Fruit fly (Drosophila melanogaster) whole organism, embryonic: ENCODE data around the gene Taf6.
A peak's percentile ranks its signal among the peaks of the same experiment; 100 is the strongest.

Source experiments
- Asciz ChIP-seq: fragments of 200-800 bp; sonication (Bioruptor generic); optimal IDR thresholded peaks from 2 replicates; lab custom pipeline; 2017; ENCODE audit warnings: missing biosample characterization, mild to moderate bottlenecking, missing genetic modification characterization, missing genetic modification reagents
- Awh ChIP-seq: fragments of 200-800 bp; sonication (Bioruptor generic); IDR thresholded peaks from 2 replicates; pipeline ENCODE4, ENCODE4 v1.3.6; 2022; ENCODE audit warnings: missing biosample characterization, missing genetic modification characterization
- BtbVII ChIP-seq: fragments of 200-800 bp; sonication (Bioruptor generic); optimal IDR thresholded peaks from 3 replicates; lab custom pipeline; 2017; ENCODE audit warnings: missing biosample characterization, mild to moderate bottlenecking, missing genetic modification characterization
- CG10959 ChIP-seq: fragments of 200-800 bp; sonication (Bioruptor generic); IDR thresholded peaks from 2 replicates; pipeline ENCODE4 v1.3.6; 2022; ENCODE audit warnings: missing biosample characterization, missing genetic modification characterization
- CG11247 ChIP-seq: fragments of 200-800 bp; sonication (Bioruptor generic); IDR thresholded peaks from 2 replicates; pipeline ENCODE4 v1.3.6; 2022; ENCODE audit warnings: missing biosample characterization, missing genetic modification characterization
- CG12236 ChIP-seq: fragments of 200-800 bp; sonication (Bioruptor generic); optimal IDR thresholded peaks from 2 replicates; lab custom pipeline; 2016; ENCODE audit warnings: missing biosample characterization, missing genetic modification characterization
- CG12744 ChIP-seq: fragments of 200-800 bp; sonication (Bioruptor generic); optimal IDR thresholded peaks from 2 replicates; lab custom pipeline; 2016; ENCODE audit warnings: missing biosample characterization, missing genetic modification characterization
- CG12769 ChIP-seq: fragments of 200-800 bp; sonication (Bioruptor generic); optimal IDR thresholded peaks from 2 replicates; lab custom pipeline; 2019; ENCODE audit warnings: missing biosample characterization, mild to moderate bottlenecking, missing genetic modification characterization, moderate library complexity
- CG1602 ChIP-seq: fragments of 200-800 bp; sonication (Bioruptor generic); optimal IDR thresholded peaks from 3 replicates; lab custom pipeline; 2016; ENCODE audit warnings: missing biosample characterization, missing genetic modification characterization
- CG16863 ChIP-seq: fragments of 200-800 bp; sonication (Bioruptor generic); optimal IDR thresholded peaks from 3 replicates; lab custom pipeline; 2016; ENCODE audit warnings: missing biosample characterization, missing genetic modification characterization
- CG17359 ChIP-seq: fragments of 200-800 bp; sonication (Bioruptor generic); optimal IDR thresholded peaks from 3 replicates; lab custom pipeline; 2018; ENCODE audit warnings: missing biosample characterization, mild to moderate bottlenecking, missing genetic modification characterization, moderate library complexity
- CG2712 ChIP-seq: fragments of 200-800 bp; optimal IDR thresholded peaks from 3 replicates; lab custom pipeline; 2019; ENCODE audit warnings: missing biosample characterization, mild to moderate bottlenecking, missing genetic modification characterization, moderate library complexity
- CG30431 ChIP-seq: fragments of 200-800 bp; sonication (Bioruptor generic); optimal IDR thresholded peaks from 2 replicates; lab custom pipeline; 2017; ENCODE audit warnings: missing biosample characterization, missing genetic modification characterization
- CG32532 ChIP-seq: fragments of 200-800 bp; sonication (Bioruptor generic); IDR thresholded peaks from 2 replicates; pipeline ENCODE4 v1.3.6; 2022; ENCODE audit warnings: missing biosample characterization, missing genetic modification characterization
- CG32767 ChIP-seq: fragments of 200-800 bp; sonication (Bioruptor generic); IDR thresholded peaks from 2 replicates; pipeline ENCODE4 v1.3.6; 2022; ENCODE audit warnings: missing biosample characterization, missing genetic modification characterization
- CG32772 ChIP-seq: fragments of 200-800 bp; sonication (Bioruptor generic); IDR thresholded peaks from 2 replicates; pipeline ENCODE4 v1.3.6; 2022; ENCODE audit warnings: missing biosample characterization, missing genetic modification characterization
- CG3281 ChIP-seq: fragments of 200-800 bp; sonication (Bioruptor generic); optimal IDR thresholded peaks from 3 replicates; lab custom pipeline; 2017; ENCODE audit warnings: missing biosample characterization, mild to moderate bottlenecking, missing genetic modification characterization
- CG4282 ChIP-seq: fragments of 200-800 bp; sonication (Bioruptor generic); optimal IDR thresholded peaks from 2 replicates; lab custom pipeline; 2016; ENCODE audit warnings: missing biosample characterization, missing genetic modification characterization
- CG5953 ChIP-seq: fragments of 200-800 bp; sonication (Bioruptor generic); IDR thresholded peaks from 2 replicates; pipeline ENCODE4 v1.3.6; 2022; ENCODE audit warnings: missing biosample characterization, missing genetic modification characterization
- CG6683 ChIP-seq: fragments of 200-800 bp; sonication (Bioruptor generic); optimal IDR thresholded peaks from 2 replicates; lab custom pipeline; 2017; ENCODE audit warnings: missing biosample characterization, mild to moderate bottlenecking, missing genetic modification characterization, missing genetic modification reagents
- CG6689 ChIP-seq: fragments of 200-800 bp; sonication (Bioruptor generic); IDR thresholded peaks from 2 replicates; pipeline ENCODE4 v1.3.6; 2022; ENCODE audit warnings: missing biosample characterization, missing genetic modification characterization
- CG7357 ChIP-seq: fragments of 200-800 bp; sonication (Bioruptor generic); IDR thresholded peaks from 3 replicates; pipeline ENCODE4 v1.3.6; 2022; ENCODE audit warnings: missing biosample characterization, missing genetic modification characterization
- CG7556 ChIP-seq: fragments of 200-800 bp; sonication (Bioruptor generic); optimal IDR thresholded peaks from 2 replicates; lab custom pipeline; 2017; ENCODE audit warnings: missing biosample characterization, mild to moderate bottlenecking, missing genetic modification characterization
- D19A ChIP-seq: fragments of 200-800 bp; optimal IDR thresholded peaks from 3 replicates; lab custom pipeline; 2019; ENCODE audit warnings: missing biosample characterization, mild to moderate bottlenecking, missing genetic modification characterization, moderate library complexity
- Deaf1 ChIP-seq: fragments of 200-800 bp; optimal IDR thresholded peaks from 3 replicates; lab custom pipeline; 2019; ENCODE audit warnings: missing biosample characterization, mild to moderate bottlenecking, missing genetic modification characterization, moderate library complexity
- Eip74EF ChIP-seq, 2 experiments: fragments of 200-800 bp in 1 of 2; fragments of >200 bp in 1 of 2; sonication (Bioruptor generic) in 1 of 2; optimal IDR thresholded peaks; 2 replicates each; lab custom pipeline; 2017 to 2019; ENCODE audit warnings: missing biosample characterization in 2 of 2, missing genetic modification characterization in 2 of 2, mild to moderate bottlenecking in 1 of 2, moderate library complexity in 1 of 2
- HLH4C ChIP-seq: fragments of 200-800 bp; sonication (Bioruptor generic); IDR thresholded peaks from 3 replicates; pipeline ENCODE4 v1.3.6; 2022; ENCODE audit warnings: missing biosample characterization, missing genetic modification characterization; ENCODE audit not compliant: partially characterized antibody
- Mad ChIP-seq: fragments of 200-800 bp; sonication (Bioruptor generic); optimal IDR thresholded peaks from 2 replicates; lab custom pipeline; 2016; ENCODE audit warnings: missing biosample characterization, missing genetic modification characterization
- Meics ChIP-seq: fragments of 200-800 bp; sonication (Bioruptor generic); optimal IDR thresholded peaks from 2 replicates; lab custom pipeline; 2017; ENCODE audit warnings: missing biosample characterization, mild to moderate bottlenecking, missing genetic modification characterization
- Oaz ChIP-seq: fragments of 200-800 bp; sonication (Bioruptor generic); IDR thresholded peaks from 2 replicates; pipeline ENCODE4 v1.3.6; 2022; ENCODE audit warnings: missing biosample characterization, missing genetic modification characterization
- Opbp ChIP-seq: fragments of 200-800 bp; sonication (Bioruptor generic); IDR thresholded peaks from 3 replicates; pipeline ENCODE4 v1.3.6; 2022; ENCODE audit warnings: missing biosample characterization, missing genetic modification characterization; ENCODE audit not compliant: partially characterized antibody
- Optix ChIP-seq: fragments of 200-800 bp; sonication (Bioruptor generic); IDR thresholded peaks from 3 replicates; pipeline ENCODE4 v1.3.6; 2022; ENCODE audit warnings: missing biosample characterization, missing genetic modification characterization
- Ravus ChIP-seq: fragments of 200-800 bp; sonication (Bioruptor generic); IDR thresholded peaks from 2 replicates; pipeline ENCODE4 v1.3.6; 2022; ENCODE audit warnings: missing biosample characterization, missing genetic modification characterization
- bab2 ChIP-seq: fragments of 200-800 bp; sonication (Bioruptor generic); optimal IDR thresholded peaks from 2 replicates; lab custom pipeline; 2016; ENCODE audit warnings: missing biosample characterization, missing genetic modification characterization
- bsh ChIP-seq, 2 experiments: fragments of 200-800 bp; sonication (Bioruptor generic); optimal IDR thresholded peaks; 2 replicates each; lab custom pipeline; 2017 to 2018; ENCODE audit warnings: mild to moderate bottlenecking in 2 of 2, missing biosample characterization in 2 of 2, missing genetic modification characterization in 2 of 2, moderate library complexity in 1 of 2
- cad ChIP-seq: fragments of >200 bp; optimal IDR thresholded peaks from 2 replicates; lab custom pipeline; 2017; ENCODE audit warnings: missing biosample characterization, missing genetic modification characterization
- caup ChIP-seq: fragments of 200-800 bp; sonication (Bioruptor generic); optimal IDR thresholded peaks from 3 replicates; lab custom pipeline; 2017; ENCODE audit warnings: missing biosample characterization, mild to moderate bottlenecking, missing genetic modification characterization, moderate library complexity; ENCODE audit not compliant: severe bottlenecking
- en ChIP-seq: fragments of 200-800 bp; sonication (Bioruptor generic); optimal IDR thresholded peaks from 2 replicates; lab custom pipeline; 2016; ENCODE audit warnings: missing biosample characterization, missing genetic modification characterization
- fru ChIP-seq: fragments of >200 bp; optimal IDR thresholded peaks from 2 replicates; lab custom pipeline; 2017
- gcm ChIP-seq: fragments of 200-800 bp; sonication (Bioruptor generic); optimal IDR thresholded peaks from 2 replicates; lab custom pipeline; 2019; ENCODE audit warnings: missing biosample characterization, mild to moderate bottlenecking, missing genetic modification characterization, moderate library complexity
- mam ChIP-seq: fragments of 200-800 bp; sonication (Bioruptor generic); optimal IDR thresholded peaks from 3 replicates; lab custom pipeline; 2016; ENCODE audit warnings: missing biosample characterization, missing genetic modification characterization
- nau ChIP-seq: fragments of 200-800 bp; sonication (Bioruptor generic); optimal IDR thresholded peaks from 3 replicates; lab custom pipeline; 2017; ENCODE audit warnings: missing biosample characterization, mild to moderate bottlenecking, missing genetic modification characterization, missing genetic modification reagents
- nerfin-2 ChIP-seq: fragments of 200-800 bp; sonication (Bioruptor generic); IDR thresholded peaks from 2 replicates; pipeline ENCODE4 v1.3.6; 2022; ENCODE audit warnings: missing biosample characterization, missing genetic modification characterization; ENCODE audit not compliant: partially characterized antibody
- nmo ChIP-seq: fragments of 200-800 bp; sonication (Bioruptor generic); optimal IDR thresholded peaks from 2 replicates; lab custom pipeline; 2018; ENCODE audit warnings: missing biosample characterization, mild to moderate bottlenecking, missing genetic modification characterization, moderate library complexity
- pnt ChIP-seq: fragments of 200-800 bp; sonication (Bioruptor generic); optimal IDR thresholded peaks from 3 replicates; lab custom pipeline; 2016; ENCODE audit warnings: missing biosample characterization, missing genetic modification characterization
- shn ChIP-seq: fragments of 200-800 bp; sonication (Bioruptor generic); optimal IDR thresholded peaks from 3 replicates; lab custom pipeline; 2016; ENCODE audit warnings: missing biosample characterization, missing genetic modification characterization
- sr ChIP-seq: fragments of 200-800 bp; sonication (Bioruptor generic); IDR thresholded peaks from 3 replicates; pipeline ENCODE4 v1.3.6; 2022; ENCODE audit warnings: missing biosample characterization, missing genetic modification characterization
- tgo ChIP-seq: fragments of 200-800 bp; sonication (Bioruptor generic); IDR thresholded peaks from 3 replicates; pipeline ENCODE4 v1.3.6; 2022; ENCODE audit warnings: missing biosample characterization, missing genetic modification characterization
- yki ChIP-seq: fragments of >200 bp; optimal IDR thresholded peaks from 3 replicates; lab custom pipeline; 2018
- zf30C ChIP-seq: fragments of 200-800 bp; sonication (Bioruptor generic); optimal IDR thresholded peaks from 3 replicates; lab custom pipeline; 2018; ENCODE audit warnings: missing biosample characterization, mild to moderate bottlenecking, missing genetic modification characterization

Taf6 gene

DNA sequence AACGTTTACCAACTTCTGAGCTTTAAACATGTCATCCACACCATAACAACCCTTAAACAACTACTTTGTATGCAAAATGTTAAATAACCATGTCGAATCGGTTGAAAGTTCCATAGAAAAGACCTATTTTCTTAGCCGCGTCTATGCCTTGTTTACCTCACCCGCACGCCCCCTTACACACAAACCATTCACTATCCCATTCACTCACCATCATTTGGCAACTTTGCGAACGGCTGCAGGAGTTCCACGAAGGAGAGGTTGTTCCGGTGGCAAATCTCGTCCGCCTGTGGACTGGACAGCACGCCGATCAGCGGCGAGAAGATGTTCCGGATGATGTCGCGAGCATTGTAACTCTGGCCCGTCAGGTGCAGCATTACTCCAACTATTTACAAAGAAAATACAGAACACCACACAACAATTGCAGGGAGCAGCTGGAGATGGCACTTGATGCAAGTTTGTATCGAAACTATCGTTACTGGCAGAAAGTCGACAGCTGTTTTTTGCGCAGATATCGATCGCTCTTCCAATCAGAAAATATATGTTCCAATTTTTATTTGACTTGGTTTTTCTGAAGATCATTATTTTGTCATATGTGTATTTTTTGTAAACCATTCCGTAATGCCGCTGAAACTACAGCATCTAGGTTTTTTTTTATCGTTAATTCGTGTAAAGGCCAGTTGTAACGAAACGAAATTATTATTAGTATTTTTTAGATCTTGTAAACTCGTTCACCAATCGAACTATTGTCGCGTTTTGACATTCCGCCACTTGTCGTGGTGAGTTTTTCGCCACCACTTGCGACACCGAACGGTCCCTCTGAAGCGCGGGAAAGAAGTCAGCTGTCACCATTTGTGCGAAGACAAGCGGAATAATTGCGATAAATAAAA is 19.4 kb downstream of the Taf6 start, which contains the start of gene asf1 (continued):
- TF ChIP-seq CG30431 (GFP tag; lab: Kevin White, UChicago) (no peak), Opbp (peak; percentile 57; the same call in 2 of the 3 replicates), CG7357 (GFP tag; lab: Robert Waterston, UW) (no peak), Optix (GFP tag; lab: Robert Waterston, UW) (no peak), CG4282 (GFP tag; lab: Kevin White, UChicago) (no peak), CG10959 (no peak), CG1602 (GFP tag; lab: Kevin White, UChicago) (no peak), nerfin-2 (no peak), CG3281 (GFP tag; lab: Kevin White, UChicago) (no peak), bab2 (GFP tag; lab: Kevin White, UChicago) (peak; percentile 2), nau (GFP tag; lab: Kevin White, UChicago) (no peak), Awh (GFP tag; lab: Robert Waterston, UW) (no peak), Oaz (GFP tag; lab: Robert Waterston, UW) (no peak), CG6683 (no peak), CG12769 (tag; lab: Kevin White, UChicago) (no peak), CG32532 (GFP tag; lab: Robert Waterston, UW) (0 out of 2 replicates have a peak, but pooled peaks have one; percentile 17), mam (GFP tag; lab: Kevin White, UChicago) (peak; percentile 29), fru (no peak), Meics (peak; percentile 42), CG11247 (GFP tag; lab: Robert Waterston, UW) (no peak), Ravus (no peak), CG12236 (no peak), pnt (no peak), Mad (GFP tag; lab: Kevin White, UChicago) (no peak), sr (no peak), zf30C (GFP tag; lab: Kevin White, UChicago) (no peak), CG32772 (GFP tag; lab: Robert Waterston, UW) (no peak), Asciz (GFP tag; lab: Kevin White, UChicago) (no peak), gcm (GFP tag; lab: Kevin White, UChicago) (no peak), CG17359 (tag; lab: Kevin White, UChicago) (no peak), caup (GFP tag; lab: Kevin White, UChicago) (no peak), en (GFP tag; lab: Kevin White, UChicago) (no peak), nmo (peak; percentile 60), Deaf1 (tag; lab: Kevin White, UChicago) (no peak), bsh (GFP tag; optimal IDR thresholded peaks at IDR 0.05; lab: Kevin White, UChicago) (no peak), D19A (tag; lab: Kevin White, UChicago) (no peak), CG7556 (GFP tag; lab: Kevin White, UChicago) (peak; percentile 15), CG12744 (GFP tag; lab: Kevin White, UChicago) (no peak), CG5953 (GFP tag; lab: Robert Waterston, UW) (no peak), CG2712 (tag; lab: Kevin White, UChicago) (peak; percentile 15), shn (GFP tag; lab: Kevin White, UChicago) (no peak), yki (lab: Kevin White, UChicago) (no peak), CG16863 (GFP tag; lab: Kevin White, UChicago) (no peak), HLH4C (GFP tag; lab: Robert Waterston, UW) (peak; percentile 64), CG32767 (GFP tag; lab: Robert Waterston, UW) (no peak), CG6689 (GFP tag; lab: Robert Waterston, UW) (no peak), cad (GFP tag; lab: Kevin White, UChicago) (no peak), tgo (GFP tag; lab: Robert Waterston, UW) (no peak), Eip74EF (GFP tag; optimal IDR thresholded peaks at IDR 0.05; lab: Kevin White, UChicago) (no peak), BtbVII (no peak)
